Worm (Caenorhabditis elegans) whole organism, L1 larva: Measurements from ENCODE around the gene tag-329.

ENCODE experiments used
- C16A3.4 ChIP-seq: fragments of 150-350 bp; optimal IDR thresholded peaks from 2 replicates; lab custom pipeline; 2014; ENCODE audit warnings: missing biosample characterization, missing genetic modification characterization
- C34B4.2 ChIP-seq: sonication (generic microtip); optimal IDR thresholded peaks from 2 replicates; lab custom pipeline; 2017; ENCODE audit warnings: mild to moderate bottlenecking, missing genetic modification characterization, missing compliant biosample characterization
- F16B12.6 ChIP-seq: fragments of 150-350 bp; optimal IDR thresholded peaks from 2 replicates; lab custom pipeline; 2014; ENCODE audit warnings: missing biosample characterization, missing genetic modification characterization
- Y116A8C.19 ChIP-seq: sonication (generic microtip); optimal IDR thresholded peaks from 2 replicates; lab custom pipeline; 2016; ENCODE audit warnings: missing compliant biosample characterization, missing genetic modification characterization, borderline replicate concordance
- aha-1 ChIP-seq: fragments of 150-350 bp; optimal IDR thresholded peaks from 2 replicates; lab custom pipeline; 2014; ENCODE audit warnings: missing biosample characterization, missing genetic modification characterization
- alr-1 ChIP-seq: fragments of 200-800 bp; sonication (Bioruptor generic); optimal IDR thresholded peaks from 2 replicates; lab custom pipeline; 2018; ENCODE audit warnings: borderline replicate concordance, mild to moderate bottlenecking, missing genetic modification characterization, missing compliant biosample characterization
- aly-2 ChIP-seq: fragments of 150-350 bp; optimal IDR thresholded peaks from 2 replicates; lab custom pipeline; 2014; ENCODE audit warnings: missing biosample characterization, missing genetic modification characterization
- ama-1 ChIP-seq: fragments of 150-350 bp; optimal IDR thresholded peaks from 2 replicates; lab custom pipeline; 2014
- ceh-82 ChIP-seq, 3 experiments: fragments of 150-350 bp in 1 of 3; sonication (generic microtip) in 2 of 3; optimal IDR thresholded peaks; 2 replicates each; lab custom pipeline; 2014 to 2017; ENCODE audit warnings: missing biosample characterization in 3 of 3, missing genetic modification characterization in 3 of 3
- ceh-88 ChIP-seq: fragments of 200-800 bp; sonication (Bioruptor generic); IDR thresholded peaks from 2 replicates; pipeline ENCODE4 v1.3.6; 2022; ENCODE audit warnings: missing genetic modification characterization, missing compliant biosample characterization
- dpl-1 ChIP-seq, 3 experiments: fragments of 150-350 bp in 2 of 3; sonication (generic microtip) in 1 of 3; optimal IDR thresholded peaks; 2 replicates each; lab custom pipeline; 2014 to 2017; ENCODE audit warnings: missing biosample characterization in 3 of 3, missing genetic modification characterization in 3 of 3, missing genetic modification reagents in 3 of 3
- efl-1 ChIP-seq, 4 experiments: fragments of 150-350 bp; optimal IDR thresholded peaks in 3 of 4; peaks in 1 of 4; 1 replicate in 1 of 4; 2 replicates in 3 of 4; lab custom pipeline; 2014; ENCODE audit warnings: missing biosample characterization in 2 of 4, missing genetic modification characterization in 2 of 4, missing genetic modification reagents in 2 of 4
- elt-3 ChIP-seq, 6 experiments: fragments of 150-350 bp in 1 of 6; sonication (generic microtip); optimal IDR thresholded peaks; 2 replicates each; lab custom pipeline; 2017 to 2018; ENCODE audit warnings: missing biosample characterization in 6 of 6, missing genetic modification characterization in 6 of 6, inconsistent platforms in 1 of 6
- ets-5 ChIP-seq: fragments of 200-800 bp; sonication (Bioruptor generic); IDR thresholded peaks from 2 replicates; pipeline ENCODE4 v1.3.6; 2022; ENCODE audit warnings: missing genetic modification characterization, missing compliant biosample characterization
- fkh-10 ChIP-seq: sonication (generic microtip); optimal IDR thresholded peaks from 2 replicates; lab custom pipeline; 2017; ENCODE audit warnings: missing biosample characterization, missing genetic modification reagents, missing genetic modification characterization
- fkh-8 ChIP-seq: sonication (generic microtip); optimal IDR thresholded peaks from 2 replicates; lab custom pipeline; 2016; ENCODE audit warnings: mild to moderate bottlenecking, missing genetic modification characterization, missing compliant biosample characterization
- fos-1 ChIP-seq: fragments of 150-350 bp; optimal IDR thresholded peaks from 2 replicates; lab custom pipeline; 2014; ENCODE audit warnings: missing biosample characterization, missing genetic modification characterization
- grh-1 ChIP-seq: fragments of 200-800 bp; sonication (Bioruptor generic); IDR thresholded peaks from 2 replicates; pipeline ENCODE4 v1.3.6; 2022; ENCODE audit warnings: missing genetic modification reagents, missing genetic modification characterization, missing compliant biosample characterization
- hlh-4 ChIP-seq: sonication (generic microtip); optimal IDR thresholded peaks from 2 replicates; lab custom pipeline; 2016; ENCODE audit warnings: mild to moderate bottlenecking, missing genetic modification characterization, missing compliant biosample characterization
- irx-1 ChIP-seq: sonication (generic microtip); optimal IDR thresholded peaks from 2 replicates; lab custom pipeline; 2016; ENCODE audit warnings: missing genetic modification characterization, missing compliant biosample characterization
- lin-13 ChIP-seq: fragments of 150-350 bp; optimal IDR thresholded peaks from 2 replicates; lab custom pipeline; 2014; ENCODE audit warnings: missing biosample characterization, missing genetic modification reagents, missing genetic modification characterization
- lin-14 ChIP-seq: fragments of 200-800 bp; sonication (Bioruptor generic); optimal IDR thresholded peaks from 2 replicates; lab custom pipeline; 2018; ENCODE audit warnings: mild to moderate bottlenecking, missing genetic modification characterization, moderate library complexity, missing compliant biosample characterization
- lin-15B ChIP-seq: fragments of 150-350 bp; sonication (generic microtip); optimal IDR thresholded peaks from 3 replicates; lab custom pipeline; 2014; ENCODE audit warnings: missing biosample characterization, missing genetic modification characterization
- lin-35 ChIP-seq, 2 experiments: fragments of 150-350 bp; optimal IDR thresholded peaks; 2 replicates each; lab custom pipeline; 2014; ENCODE audit warnings: missing biosample characterization in 2 of 2, missing genetic modification characterization in 2 of 2, missing genetic modification reagents in 2 of 2
- lir-3 ChIP-seq: sonication (generic microtip); optimal IDR thresholded peaks from 2 replicates; lab custom pipeline; 2016; ENCODE audit warnings: mild to moderate bottlenecking, missing genetic modification characterization, moderate library complexity, missing compliant biosample characterization; ENCODE audit not compliant: poor library complexity
- lsy-2 ChIP-seq, 2 experiments: fragments of 150-350 bp; optimal IDR thresholded peaks; 2 replicates each; lab custom pipeline; 2014; ENCODE audit warnings: missing biosample characterization in 2 of 2, missing genetic modification characterization in 2 of 2
- mdl-1 ChIP-seq, 2 experiments: fragments of 150-350 bp; optimal IDR thresholded peaks; 2 replicates each; lab custom pipeline; 2014 to 2017; ENCODE audit warnings: missing biosample characterization in 2 of 2, missing genetic modification characterization in 2 of 2, inconsistent platforms in 1 of 2
- mef-2 ChIP-seq: fragments of 150-350 bp; optimal IDR thresholded peaks from 2 replicates; lab custom pipeline; 2014; ENCODE audit warnings: missing biosample characterization, missing genetic modification characterization
- mep-1 ChIP-seq: fragments of 150-350 bp; optimal IDR thresholded peaks from 2 replicates; lab custom pipeline; 2014; ENCODE audit warnings: missing biosample characterization, missing genetic modification characterization
- nhr-19 ChIP-seq: fragments of 200-800 bp; sonication (Bioruptor generic); conservative IDR thresholded peaks from 2 replicates; pipeline ENCODE4 v1.3.6; 2022; ENCODE audit warnings: missing genetic modification characterization, missing compliant biosample characterization
- nhr-20 ChIP-seq: sonication (generic microtip); optimal IDR thresholded peaks from 2 replicates; lab custom pipeline; 2016; ENCODE audit warnings: mild to moderate bottlenecking, missing genetic modification characterization, missing compliant biosample characterization
- nhr-47 ChIP-seq: sonication (generic microtip); optimal IDR thresholded peaks from 2 replicates; lab custom pipeline; 2016; ENCODE audit warnings: mild to moderate bottlenecking, missing genetic modification characterization, moderate library complexity, missing compliant biosample characterization
- nhr-71 ChIP-seq: sonication (generic microtip); optimal IDR thresholded peaks from 2 replicates; lab custom pipeline; 2016; ENCODE audit warnings: mild to moderate bottlenecking, missing genetic modification characterization, moderate library complexity, missing compliant biosample characterization
- nhr-76 ChIP-seq: sonication (generic microtip); optimal IDR thresholded peaks from 2 replicates; lab custom pipeline; 2017; ENCODE audit warnings: missing biosample characterization, missing genetic modification characterization
- nhr-90 ChIP-seq: sonication (generic microtip); optimal IDR thresholded peaks from 2 replicates; lab custom pipeline; 2016; ENCODE audit warnings: mild to moderate bottlenecking, missing genetic modification characterization, missing compliant biosample characterization; ENCODE audit not compliant: poor library complexity
- pax-3 ChIP-seq: fragments of 200-800 bp; sonication (Bioruptor generic); optimal IDR thresholded peaks from 2 replicates; lab custom pipeline; 2018; ENCODE audit warnings: mild to moderate bottlenecking, missing genetic modification characterization, moderate library complexity, missing compliant biosample characterization
- rnt-1 ChIP-seq: sonication (generic microtip); optimal IDR thresholded peaks from 2 replicates; lab custom pipeline; 2016; ENCODE audit warnings: mild to moderate bottlenecking, missing genetic modification characterization, moderate library complexity, missing compliant biosample characterization
- skn-1 ChIP-seq: fragments of 150-350 bp; optimal IDR thresholded peaks from 2 replicates; lab custom pipeline; 2014; ENCODE audit warnings: missing biosample characterization, missing genetic modification characterization
- snpc-4 ChIP-seq: fragments of 150-350 bp; optimal IDR thresholded peaks from 2 replicates; lab custom pipeline; 2014; ENCODE audit warnings: missing biosample characterization, missing genetic modification characterization
- snu-23 ChIP-seq: sonication (generic microtip); optimal IDR thresholded peaks from 2 replicates; lab custom pipeline; 2016; ENCODE audit warnings: missing genetic modification characterization, missing compliant biosample characterization
- swsn-7 ChIP-seq: sonication (generic microtip); optimal IDR thresholded peaks from 2 replicates; lab custom pipeline; 2016; ENCODE audit warnings: missing genetic modification characterization, missing compliant biosample characterization
- unc-130 ChIP-seq: fragments of 150-350 bp; optimal IDR thresholded peaks from 2 replicates; lab custom pipeline; 2017; ENCODE audit warnings: missing biosample characterization, missing genetic modification characterization, inconsistent platforms
- unc-30 ChIP-seq: sonication (generic microtip); optimal IDR thresholded peaks from 2 replicates; lab custom pipeline; 2017; ENCODE audit warnings: missing biosample characterization, missing genetic modification characterization
- unc-62 ChIP-seq: fragments of 150-350 bp; optimal IDR thresholded peaks from 2 replicates; lab custom pipeline; 2014; ENCODE audit warnings: missing biosample characterization, missing genetic modification reagents, missing genetic modification characterization
- unc-86 ChIP-seq: sonication (generic microtip); optimal IDR thresholded peaks from 2 replicates; lab custom pipeline; 2016; ENCODE audit warnings: missing genetic modification characterization, missing compliant biosample characterization
- vab-15 ChIP-seq: sonication (generic microtip); optimal IDR thresholded peaks from 2 replicates; lab custom pipeline; 2017; ENCODE audit warnings: missing genotype, mild to moderate bottlenecking, missing genetic modification characterization, missing compliant biosample characterization
- xbp-1 ChIP-seq: sonication (generic microtip); optimal IDR thresholded peaks from 2 replicates; lab custom pipeline; 2016; ENCODE audit warnings: missing genetic modification characterization, missing compliant biosample characterization
- zag-1 ChIP-seq: fragments of 150-350 bp; optimal IDR thresholded peaks from 2 replicates; lab custom pipeline; 2014; ENCODE audit warnings: missing biosample characterization, missing genetic modification characterization
- ztf-4 ChIP-seq: fragments of 150-350 bp; optimal IDR thresholded peaks from 2 replicates; lab custom pipeline; 2014; ENCODE audit warnings: missing biosample characterization, missing genetic modification characterization

tag-329 gene

DNA sequence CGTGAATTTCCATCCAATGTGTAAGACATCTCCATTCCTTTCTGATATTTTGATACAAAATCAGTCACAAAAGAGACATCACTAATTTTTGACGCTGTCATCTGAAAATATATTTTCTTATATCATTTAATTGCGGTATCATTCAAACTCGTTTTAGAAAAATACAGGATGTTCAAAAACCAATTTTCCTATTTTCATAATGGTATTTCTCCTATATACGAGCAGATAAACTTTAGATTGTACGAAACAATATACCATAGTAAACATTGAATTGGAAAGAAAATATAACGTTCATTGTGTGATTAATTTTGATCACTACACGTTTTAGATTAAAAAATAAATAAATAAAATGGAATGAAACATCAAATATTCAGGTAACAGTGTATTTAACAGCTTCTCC, 6.8 kb downstream of the tag-329 start, which contains the start of gene C50F4.16:
C50F4.16 (minus strand) TSS at position 101 of the 400 bp plus-strand sequence.
- TF ChIP-seq fkh-8 (tag; lab: Kevin White, UChicago) (no peak), fkh-10 (GFP tag; lab: Kevin White, UChicago) (no peak), unc-130 (tag; lab: Kevin White, UChicago) (no peak), hlh-4 (tag; lab: Kevin White, UChicago) (no peak), aly-2 (tag; lab: Kevin White, UChicago) (no peak), C34B4.2 (tag; lab: Kevin White, UChicago) (no peak), ets-5 (no peak), fos-1 (tag; lab: Kevin White, UChicago) (no peak), aha-1 (no peak), nhr-20 (tag; lab: Kevin White, UChicago) (no peak)

DNA sequence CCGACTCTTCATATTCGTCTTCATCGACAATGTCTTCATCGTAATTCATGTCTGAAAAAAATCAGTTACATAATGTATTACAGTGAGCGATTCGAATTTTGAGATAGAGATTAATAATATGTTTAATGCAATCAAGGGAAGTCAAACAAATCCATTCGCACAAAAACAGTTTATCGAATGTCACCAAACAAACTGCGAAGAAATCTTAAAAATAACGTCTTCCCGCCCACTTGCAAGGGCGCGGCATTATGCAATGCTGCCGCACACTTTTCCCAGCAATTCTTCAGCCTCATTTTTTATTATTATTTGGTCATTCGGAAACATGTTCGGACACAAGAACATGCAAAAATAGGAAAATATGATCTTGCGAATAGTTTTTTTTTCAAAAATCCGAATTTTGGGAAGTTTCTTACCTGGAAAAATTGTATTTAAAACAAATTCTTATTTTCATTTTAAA, 9.5 kb downstream of the tag-329 start, which contains the start of gene mdf-1:
mdf-1 (minus strand) TSS at position 51 of the 457 bp plus-strand sequence.
- peak; percentile 85 for TF ChIP-seq C16A3.4
- TF ChIP-seq ceh-88 (GFP tag; lab: Robert Waterston, UW), result peak; percentile 26; the same call in 1 of the 2 replicates
- TF ChIP-seq rnt-1, result peak; percentile 61
- TF ChIP-seq lin-15B (tag; lab: Kevin White, UChicago), result peak; percentile 65
- TF ChIP-seq irx-1 (tag; lab: Kevin White, UChicago), result peak; percentile 40
- peak; percentile 80 for TF ChIP-seq nhr-71 (tag; lab: Kevin White, UChicago)
- no peak for TF ChIP-seq unc-30 (tag; lab: Kevin White, UChicago)
- peak in 1 of 2 experiments; percentile 45 for TF ChIP-seq mdl-1 (tag; optimal IDR thresholded peaks at IDR 0.05; lab: Kevin White, UChicago)
- no peak for TF ChIP-seq nhr-76
- TF ChIP-seq lin-13, result peak; percentile 62
- TF ChIP-seq nhr-19 (GFP tag; lab: Robert Waterston, UW), result peak; percentile 49
- peak; percentile 58 for TF ChIP-seq unc-130 (tag; lab: Kevin White, UChicago)
- TF ChIP-seq Y116A8C.19 (tag; lab: Kevin White, UChicago), result no peak
- TF ChIP-seq snu-23 (GFP tag; lab: Kevin White, UChicago), result peak; percentile 79
- TF ChIP-seq lsy-2 (tag; optimal IDR thresholded peaks at IDR 0.05; lab: Kevin White, UChicago), result peak; percentile 59 to 81
- TF ChIP-seq xbp-1 (tag; lab: Kevin White, UChicago), result peak; percentile 60
- TF ChIP-seq elt-3 (tag; optimal IDR thresholded peaks at IDR 0.05; lab: Kevin White, UChicago), result peak in 1 of 6 experiments; percentile 82
- TF ChIP-seq skn-1, result peak; percentile 67
- TF ChIP-seq unc-86, result peak; percentile 32
- no peak for TF ChIP-seq mef-2 (tag; lab: Kevin White, UChicago)
- TF ChIP-seq lin-35 (GFP tag; optimal IDR thresholded peaks at IDR 0.05; lab: Kevin White, UChicago), result peak; percentile 90 to 96
- TF ChIP-seq swsn-7 (tag; lab: Kevin White, UChicago), result peak; percentile 67
- peak; percentile 14 to 68 (median 43) for TF ChIP-seq ceh-82 (tag; optimal IDR thresholded peaks at IDR 0.05; lab: Kevin White, UChicago)
- TF ChIP-seq F16B12.6, result peak; percentile 10
- TF ChIP-seq efl-1 (optimal IDR thresholded peaks at IDR 0.05; lab: Kevin White, UChicago), result peak; percentile 75 to 92
- peak; percentile 91 to 99 for TF ChIP-seq efl-1 (GFP tag; optimal IDR thresholded peaks at IDR 0.05 in 1 of 2; lab: Kevin White, UChicago)
- TF ChIP-seq lir-3 (tag; lab: Kevin White, UChicago), result peak; percentile 57
- no peak for TF ChIP-seq grh-1 (GFP tag; lab: Robert Waterston, UW)
- TF ChIP-seq nhr-90 (tag; lab: Kevin White, UChicago), result peak; percentile 68
- TF ChIP-seq aly-2 (tag; lab: Kevin White, UChicago), result no peak
- TF ChIP-seq snpc-4 (tag; lab: Kevin White, UChicago), result peak; percentile 35
- no peak for TF ChIP-seq pax-3
- peak; percentile 75 for TF ChIP-seq nhr-47 (tag; lab: Kevin White, UChicago)
- peak; percentile 85 to 93 (median 89) for TF ChIP-seq dpl-1 (GFP tag; optimal IDR thresholded peaks at IDR 0.05; lab: Kevin White, UChicago)
- no peak for TF ChIP-seq fos-1 (tag; lab: Kevin White, UChicago)
- no peak for TF ChIP-seq unc-62 (GFP tag; lab: Kevin White, UChicago)
- no peak for TF ChIP-seq zag-1 (tag; lab: Kevin White, UChicago)
- TF ChIP-seq C34B4.2 (tag; lab: Kevin White, UChicago), result no peak
- peak; percentile 75 for TF ChIP-seq nhr-20 (tag; lab: Kevin White, UChicago)
- TF ChIP-seq lin-14 (GFP tag; lab: Kevin White, UChicago), result peak; percentile 77
- no peak for TF ChIP-seq alr-1 (tag; lab: Kevin White, UChicago)
- peak; percentile 57 for TF ChIP-seq fkh-8 (tag; lab: Kevin White, UChicago)
- TF ChIP-seq mep-1 (tag; lab: Kevin White, UChicago), result peak; percentile 26
- peak; percentile 29 for TF ChIP-seq ama-1 (lab: Kevin White, UChicago)
- peak; percentile 24 for TF ChIP-seq ztf-4 (tag; lab: Kevin White, UChicago)
- no peak for TF ChIP-seq vab-15 (tag; lab: Kevin White, UChicago)
